Worm (Caenorhabditis elegans): ENCODE data around the gene srw-66.

DNA sequence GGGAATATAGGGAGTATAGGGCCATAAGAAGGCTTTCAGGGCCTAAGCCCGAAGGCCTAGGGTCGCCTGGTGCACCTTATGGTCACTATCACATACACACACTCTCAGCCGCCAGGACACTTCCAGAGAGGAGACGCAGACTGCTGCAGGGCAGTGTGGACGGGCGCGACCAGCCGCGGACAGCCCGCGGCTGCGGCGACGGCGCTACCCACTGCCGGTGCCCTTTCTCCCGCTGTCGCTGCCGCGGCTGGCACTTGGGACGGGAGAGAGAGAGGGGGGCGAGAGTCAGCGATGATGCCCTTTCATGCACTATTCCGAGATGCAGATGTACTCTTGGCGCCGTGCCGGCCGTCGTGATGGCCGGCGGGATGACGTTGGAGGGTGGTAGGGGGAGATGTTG lies 33.9 kb downstream of the srw-66 start:
- no peak for TF ChIP-seq unc-130 (GFP tag; optimal IDR thresholded peaks at IDR 0.05)
- peak; percentile 85 for TF ChIP-seq nfyb-1 (GFP tag; IDR thresholded peaks at IDR 0.05)
- TF ChIP-seq dpff-1 (tag; optimal IDR thresholded peaks at IDR 0.05) = no peak
- no peak for TF ChIP-seq cebp-1 (GFP tag; IDR thresholded peaks at IDR 0.05)
- TF ChIP-seq cebp-1 (tag; optimal IDR thresholded peaks at IDR 0.05) = peak; percentile 45
- no peak for TF ChIP-seq ama-1 (optimal IDR thresholded peaks at IDR 0.05)
- TF ChIP-seq ama-1 (GFP tag; optimal IDR thresholded peaks at IDR 0.05) = no peak
- TF ChIP-seq lin-26 (GFP tag; IDR thresholded peaks at IDR 0.05) = peak; percentile 53; the same call in 1 of the 2 replicates
- TF ChIP-seq lsy-27 (tag; optimal IDR thresholded peaks at IDR 0.05; ENCODE audit: borderline replicate concordance, insufficient read depth) = no peak
